Worm (Caenorhabditis elegans) whole organism, midembryonic: ENCODE measurements around the gene ZK470.4.

ENCODE experiments used
- T22C8.4 ChIP-seq: fragments of 200-800 bp; sonication (Bioruptor generic); IDR thresholded peaks from 2 replicates; pipeline ENCODE4 v1.3.6; 2022; ENCODE audit warnings: missing genetic modification characterization, missing compliant biosample characterization
- cog-1 ChIP-seq: sonication (generic microtip); optimal IDR thresholded peaks from 2 replicates; lab custom pipeline; 2016; ENCODE audit warnings: missing genetic modification characterization, missing compliant biosample characterization
- flt-1 ChIP-seq: fragments of 200-800 bp; sonication (Bioruptor generic); IDR thresholded peaks from 2 replicates; pipeline ENCODE4 v1.3.6; 2022; ENCODE audit warnings: missing genetic modification characterization, missing compliant biosample characterization
- klf-2 ChIP-seq: fragments of 200-800 bp; sonication (Bioruptor generic); conservative IDR thresholded peaks from 2 replicates; pipeline ENCODE4 v1.3.6; 2022; ENCODE audit warnings: missing genetic modification reagents, missing genetic modification characterization, missing compliant biosample characterization
- med-1 ChIP-seq: sonication (generic microtip); optimal IDR thresholded peaks from 2 replicates; lab custom pipeline; 2017; ENCODE audit warnings: missing genetic modification characterization, mild to moderate bottlenecking, missing compliant biosample characterization, antibody characterized with exemption, missing genetic modification reagents; ENCODE audit not compliant: insufficient read depth
- ref-1 ChIP-seq: fragments of 200-800 bp; sonication (Bioruptor generic); conservative IDR thresholded peaks from 2 replicates; pipeline ENCODE4 v1.3.6; 2022; ENCODE audit warnings: missing genetic modification reagents, missing genetic modification characterization, missing compliant biosample characterization
- tab-1 ChIP-seq: fragments of 200-800 bp; sonication (Bioruptor generic); IDR thresholded peaks from 2 replicates; pipeline ENCODE4 v1.3.6; 2022; ENCODE audit warnings: missing genetic modification characterization, missing compliant biosample characterization
- ztf-23 ChIP-seq: fragments of 200-800 bp; sonication (Bioruptor generic); IDR thresholded peaks from 2 replicates; pipeline ENCODE4 v1.3.6; 2022; ENCODE audit warnings: missing genetic modification reagents, missing genetic modification characterization, missing compliant biosample characterization
- ztf-29 ChIP-seq: fragments of 200-800 bp; sonication (Bioruptor generic); IDR thresholded peaks from 2 replicates; pipeline ENCODE4 v1.3.6; 2022; ENCODE audit warnings: missing genetic modification reagents, missing genetic modification characterization, missing compliant biosample characterization

Gene ZK470.4

ce11 chrX:4154784-4155183, 15.2 kb upstream of the ZK470.4 start:
- TF ChIP-seq ref-1 (GFP tag; lab: Robert Waterston, UW) = no peak
- TF ChIP-seq klf-2 (GFP tag; lab: Robert Waterston, UW) = no peak
- no peak for TF ChIP-seq T22C8.4
- no peak for TF ChIP-seq med-1 (GFP tag; lab: Kevin White, UChicago)
- TF ChIP-seq flt-1 (GFP tag; lab: Robert Waterston, UW) = no peak
- no peak for TF ChIP-seq ztf-29 (GFP tag; lab: Robert Waterston, UW)
- no peak for TF ChIP-seq ztf-23 (GFP tag; lab: Robert Waterston, UW)
- no peak for TF ChIP-seq cog-1 (tag; lab: Kevin White, UChicago)
- TF ChIP-seq tab-1 (GFP tag; lab: Robert Waterston, UW) = no peak

ce11 chrX:4153343-4153742, 13.8 kb upstream of the ZK470.4 start, which contains the start of gene nck-1:
nck-1 (minus strand) TSS chrX:4153443.
- TF ChIP-seq ref-1 (GFP tag; lab: Robert Waterston, UW) = no peak
- no peak for TF ChIP-seq T22C8.4
- TF ChIP-seq med-1 (GFP tag; lab: Kevin White, UChicago) = no peak
- no peak for TF ChIP-seq ztf-29 (GFP tag; lab: Robert Waterston, UW)
- TF ChIP-seq tab-1 (GFP tag; lab: Robert Waterston, UW) = no peak
- TF ChIP-seq ztf-23 (GFP tag; lab: Robert Waterston, UW) = no peak
- no peak for TF ChIP-seq klf-2 (GFP tag; lab: Robert Waterston, UW)
- no peak for TF ChIP-seq cog-1 (tag; lab: Kevin White, UChicago)
- no peak for TF ChIP-seq flt-1 (GFP tag; lab: Robert Waterston, UW)

DNA sequence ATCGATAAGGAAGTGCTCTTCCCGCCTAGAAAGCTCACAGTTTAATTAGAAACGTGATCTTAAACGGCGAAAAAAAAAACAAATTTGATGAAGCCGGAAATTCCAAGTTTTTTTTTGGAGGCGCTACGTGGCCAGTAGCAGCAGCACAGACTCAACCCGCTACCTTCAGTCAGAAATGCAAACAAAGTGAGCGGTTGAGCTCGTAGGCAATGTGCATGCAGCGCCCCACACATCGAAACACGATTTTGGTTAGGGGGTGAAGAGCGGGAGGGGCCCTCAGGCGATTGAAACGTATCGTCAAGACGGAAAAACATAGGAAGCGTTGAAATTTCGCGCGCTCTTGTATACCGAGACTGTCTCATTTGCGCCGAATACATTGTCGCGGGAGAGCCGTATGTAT, 11.6 kb upstream of the ZK470.4 start:
- TF ChIP-seq flt-1 (GFP tag; lab: Robert Waterston, UW) = 0 out of 2 replicates have a peak, but pooled peaks have one; percentile 29
- 0 out of 2 replicates have a peak, but pooled peaks have one; percentile 10 for TF ChIP-seq T22C8.4
- TF ChIP-seq cog-1 (tag; lab: Kevin White, UChicago) = no peak

DNA sequence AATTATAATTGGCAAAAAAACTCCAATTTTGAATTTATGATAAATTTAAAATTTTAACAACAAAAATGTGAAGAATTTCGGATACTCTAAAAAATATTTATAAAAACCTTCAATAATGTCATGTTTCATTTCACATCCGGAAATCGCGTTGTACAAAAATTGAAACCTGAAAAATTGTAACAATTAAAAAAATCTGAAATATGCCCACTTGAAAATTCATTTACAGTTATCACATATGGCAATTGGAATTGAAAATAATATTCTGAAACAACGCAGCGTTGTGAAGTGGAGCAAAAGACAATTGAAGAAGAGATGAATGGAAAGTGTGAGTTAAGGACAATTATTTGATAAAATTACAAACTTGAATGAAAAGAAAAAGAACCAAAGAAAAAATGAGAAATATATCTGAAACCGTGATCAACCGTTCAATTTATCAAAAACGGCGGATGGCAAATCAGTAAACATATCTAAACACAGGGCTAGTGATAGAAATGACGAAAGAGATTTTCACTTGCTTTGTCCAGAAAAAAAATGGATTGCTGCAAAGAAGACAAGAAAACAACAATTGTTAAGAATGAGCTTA, 9.0 kb upstream of the ZK470.4 start:
- TF ChIP-seq ref-1 (GFP tag; lab: Robert Waterston, UW) = no peak
- no peak for TF ChIP-seq T22C8.4
- no peak for TF ChIP-seq med-1 (GFP tag; lab: Kevin White, UChicago)
- no peak for TF ChIP-seq flt-1 (GFP tag; lab: Robert Waterston, UW)
- TF ChIP-seq ztf-29 (GFP tag; lab: Robert Waterston, UW) = no peak
- TF ChIP-seq ztf-23 (GFP tag; lab: Robert Waterston, UW) = no peak

DNA sequence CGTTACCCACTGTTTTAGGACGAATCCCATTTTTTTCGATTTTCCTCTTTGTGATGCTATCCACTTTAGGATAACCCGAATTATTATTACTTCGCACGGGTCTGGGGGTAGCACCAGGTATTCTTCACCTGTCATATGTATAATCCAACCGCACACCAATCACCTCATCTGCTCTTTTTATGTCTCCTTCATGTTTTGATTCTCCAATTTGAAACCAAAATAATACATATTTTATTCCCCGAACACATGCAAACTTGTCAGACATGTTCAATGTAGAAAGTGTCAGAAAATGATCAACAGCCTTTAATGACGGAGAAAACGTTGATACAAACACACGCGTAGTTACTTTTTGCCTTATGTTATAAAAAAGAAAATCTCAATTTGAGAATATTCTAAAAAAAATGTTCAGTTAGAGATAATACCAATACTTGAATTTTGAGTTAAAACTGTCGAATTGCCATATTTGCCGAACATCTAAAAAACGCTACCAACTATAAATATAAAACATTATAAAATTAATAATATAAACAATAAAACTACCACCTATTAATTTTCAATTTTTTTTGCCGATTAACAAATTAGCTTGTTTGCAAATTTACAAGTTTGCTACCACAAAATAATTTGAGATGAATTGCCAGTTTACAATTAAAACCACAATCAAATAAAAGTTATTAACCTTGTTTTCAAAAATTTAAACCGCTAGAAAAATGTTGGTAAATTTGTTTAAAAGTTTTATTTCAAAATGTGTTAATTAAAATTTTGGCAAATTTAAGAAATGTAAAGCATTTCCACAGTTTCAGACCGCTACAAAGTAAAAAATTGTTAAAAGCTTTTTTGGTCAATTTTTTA, 8.3 kb upstream of the ZK470.4 start:
- TF ChIP-seq flt-1 (GFP tag; lab: Robert Waterston, UW) (no peak), ref-1 (GFP tag; lab: Robert Waterston, UW) (no peak), ztf-29 (GFP tag; lab: Robert Waterston, UW) (no peak)

ce11 chrX:4146798-4147543, 7.4 kb upstream of the ZK470.4 start:
- TF ChIP-seq tab-1 (GFP tag; lab: Robert Waterston, UW) (no peak), flt-1 (GFP tag; lab: Robert Waterston, UW) (no peak), ztf-29 (GFP tag; lab: Robert Waterston, UW) (no peak), med-1 (GFP tag; lab: Kevin White, UChicago) (no peak), klf-2 (GFP tag; lab: Robert Waterston, UW) (no peak), ref-1 (GFP tag; lab: Robert Waterston, UW) (no peak)

DNA sequence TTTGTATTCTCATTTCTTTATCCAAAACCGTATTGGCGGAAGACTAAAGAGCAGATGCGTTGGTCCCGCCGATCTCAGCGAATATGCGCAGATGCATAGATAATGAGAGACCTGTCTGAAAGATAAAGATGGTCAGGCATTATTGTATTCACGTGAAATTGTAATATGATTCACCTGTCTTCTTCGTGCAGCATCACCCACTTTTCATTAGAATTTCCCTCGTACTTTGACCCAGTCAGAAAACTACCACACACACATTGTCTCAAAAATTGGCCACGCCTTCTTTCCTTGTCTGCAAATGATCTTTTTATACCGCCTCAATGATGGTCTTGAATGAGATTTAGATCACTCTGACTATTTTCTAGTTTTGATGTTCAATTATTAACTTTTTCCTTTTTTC, 6.5 kb upstream of the ZK470.4 start:
- TF ChIP-seq tab-1 (GFP tag; lab: Robert Waterston, UW) = no peak
- TF ChIP-seq cog-1 (tag; lab: Kevin White, UChicago) = no peak
- no peak for TF ChIP-seq ztf-23 (GFP tag; lab: Robert Waterston, UW)
- no peak for TF ChIP-seq klf-2 (GFP tag; lab: Robert Waterston, UW)
- TF ChIP-seq T22C8.4 = no peak
- TF ChIP-seq ztf-29 (GFP tag; lab: Robert Waterston, UW) = no peak
- TF ChIP-seq med-1 (GFP tag; lab: Kevin White, UChicago) = no peak

ce11 chrX:4145051-4145826, 5.7 kb upstream of the ZK470.4 start:
- TF ChIP-seq T22C8.4 (peak; percentile 92), cog-1 (tag; lab: Kevin White, UChicago) (no peak), med-1 (GFP tag; lab: Kevin White, UChicago) (no peak), tab-1 (GFP tag; lab: Robert Waterston, UW) (0 out of 2 replicates have a peak, but pooled peaks have one; percentile 48)
